Worm (Caenorhabditis elegans) whole organism, L4 larva: ENCODE data around the gene pxl-1.

Source experiments
- F10B5.3 ChIP-seq: sonication (generic microtip); optimal IDR thresholded peaks from 2 replicates; lab custom pipeline; 2016; ENCODE audit warnings: mild to moderate bottlenecking, missing genetic modification characterization, missing compliant biosample characterization
- Y48G9A.11 ChIP-seq: fragments of 200-800 bp; sonication (Bioruptor generic); IDR thresholded peaks from 2 replicates; pipeline ENCODE4 v1.3.6; 2022; ENCODE audit warnings: missing genetic modification reagents, missing genetic modification characterization, missing compliant biosample characterization
- Y5F2A.4 ChIP-seq: fragments of 200-800 bp; sonication (Bioruptor generic); optimal IDR thresholded peaks from 2 replicates; lab custom pipeline; 2018; ENCODE audit warnings: mild to moderate bottlenecking, missing genetic modification characterization, missing compliant biosample characterization
- ceh-20 ChIP-seq: fragments of 200-800 bp; sonication (Bioruptor generic); IDR thresholded peaks from 2 replicates; pipeline ENCODE4 v1.3.6; 2022; ENCODE audit warnings: missing genetic modification reagents, missing genetic modification characterization, missing compliant biosample characterization
- ceh-82 ChIP-seq: sonication (generic microtip); optimal IDR thresholded peaks from 2 replicates; lab custom pipeline; 2017; ENCODE audit warnings: missing biosample characterization, missing genetic modification characterization
- ces-1 ChIP-seq: fragments of 150-350 bp; sonication (generic microtip); optimal IDR thresholded peaks from 4 replicates; lab custom pipeline; 2014; ENCODE audit warnings: missing biosample characterization, missing genetic modification reagents, missing genetic modification characterization
- cey-2 ChIP-seq: sonication (generic microtip); optimal IDR thresholded peaks from 3 replicates; lab custom pipeline; 2017; ENCODE audit warnings: missing genetic modification characterization, mild to moderate bottlenecking, missing compliant biosample characterization, antibody characterized with exemption, borderline replicate concordance; ENCODE audit not compliant: insufficient read depth
- daf-16 ChIP-seq, 3 experiments: sonication (generic microtip); optimal IDR thresholded peaks; 2 replicates each; lab custom pipeline; 2016 to 2017; ENCODE audit warnings: missing genetic modification characterization in 3 of 3, missing genetic modification reagents in 3 of 3, mild to moderate bottlenecking in 2 of 3, missing compliant biosample characterization in 2 of 3, missing biosample characterization in 1 of 3, moderate library complexity in 1 of 3
- daf-8 ChIP-seq: fragments of 200-800 bp; sonication (Bioruptor generic); IDR thresholded peaks from 2 replicates; pipeline ENCODE4 v1.3.6; 2022; ENCODE audit warnings: missing genetic modification characterization, missing compliant biosample characterization
- dmd-6 ChIP-seq: fragments of 200-800 bp; sonication (Bioruptor generic); IDR thresholded peaks from 2 replicates; pipeline ENCODE4 v1.3.6; 2022; ENCODE audit warnings: missing genetic modification reagents, missing genetic modification characterization, missing compliant biosample characterization
- dmd-8 ChIP-seq: fragments of 200-800 bp; sonication (Bioruptor generic); IDR thresholded peaks from 2 replicates; pipeline ENCODE4 v1.3.6; 2022; ENCODE audit warnings: missing genetic modification characterization, missing compliant biosample characterization
- dmd-9 ChIP-seq: fragments of 200-800 bp; sonication (Bioruptor generic); IDR thresholded peaks from 2 replicates; pipeline ENCODE4 v1.3.6; 2022; ENCODE audit warnings: missing genetic modification reagents, missing genetic modification characterization, missing compliant biosample characterization
- duxl-1 ChIP-seq: sonication (generic microtip); optimal IDR thresholded peaks from 2 replicates; lab custom pipeline; 2016; ENCODE audit warnings: mild to moderate bottlenecking, missing genetic modification characterization, moderate library complexity, missing compliant biosample characterization; ENCODE audit not compliant: poor library complexity
- egl-27 ChIP-seq: sonication (generic microtip); optimal IDR thresholded peaks from 3 replicates; lab custom pipeline; 2017; ENCODE audit warnings: missing biosample characterization, missing genetic modification reagents, missing genetic modification characterization
- egl-43 ChIP-seq: fragments of 200-800 bp; sonication (Bioruptor generic); IDR thresholded peaks from 2 replicates; pipeline ENCODE4 v1.3.6; 2022; ENCODE audit warnings: missing genetic modification reagents, missing genetic modification characterization, missing compliant biosample characterization
- gei-8 ChIP-seq: fragments of 200-800 bp; sonication (Bioruptor generic); optimal IDR thresholded peaks from 2 replicates; lab custom pipeline; 2018; ENCODE audit warnings: mild to moderate bottlenecking, missing genetic modification characterization, missing compliant biosample characterization
- hif-1 ChIP-seq, 2 experiments: sonication (generic microtip); optimal IDR thresholded peaks; 2 replicates each; lab custom pipeline; 2016 to 2017; ENCODE audit warnings: missing compliant biosample characterization in 2 of 2, missing genetic modification characterization in 2 of 2, missing genetic modification reagents in 2 of 2, missing genotype in 2 of 2, mild to moderate bottlenecking in 1 of 2
- hlh-11 ChIP-seq: fragments of 200-800 bp; sonication (Bioruptor generic); optimal IDR thresholded peaks from 2 replicates; lab custom pipeline; 2018; ENCODE audit warnings: mild to moderate bottlenecking, missing genetic modification characterization, missing compliant biosample characterization
- hmg-1.1 ChIP-seq: fragments of 200-800 bp; sonication (Bioruptor generic); IDR thresholded peaks from 2 replicates; pipeline ENCODE4 v1.3.6; 2022; ENCODE audit warnings: missing genetic modification reagents, missing genetic modification characterization, missing compliant biosample characterization
- jun-1 ChIP-seq: fragments of 150-350 bp; optimal IDR thresholded peaks from 2 replicates; lab custom pipeline; 2014; ENCODE audit warnings: missing biosample characterization, missing genetic modification reagents, missing genetic modification characterization
- lim-7 ChIP-seq: fragments of 200-800 bp; sonication (Bioruptor generic); IDR thresholded peaks from 2 replicates; pipeline ENCODE4 v1.3.6; 2022; ENCODE audit warnings: missing genetic modification characterization, missing compliant biosample characterization
- lin-29 ChIP-seq: fragments of 200-800 bp; sonication (Bioruptor generic); IDR thresholded peaks from 2 replicates; pipeline ENCODE4 v1.3.6; 2022; ENCODE audit warnings: missing genetic modification reagents, missing genetic modification characterization, missing compliant biosample characterization
- lin-38 ChIP-seq: fragments of 200-800 bp; sonication (Bioruptor generic); IDR thresholded peaks from 2 replicates; pipeline ENCODE4 v1.3.6; 2022; ENCODE audit warnings: missing genetic modification reagents, missing genetic modification characterization, missing compliant biosample characterization
- lir-3 ChIP-seq: sonication (generic microtip); optimal IDR thresholded peaks from 2 replicates; lab custom pipeline; 2016; ENCODE audit warnings: mild to moderate bottlenecking, missing genetic modification characterization, missing compliant biosample characterization
- lsy-2 ChIP-seq, 2 experiments: fragments of 150-350 bp in 1 of 2; sonication (generic microtip) in 1 of 2; optimal IDR thresholded peaks; 2 replicates each; lab custom pipeline; 2014 to 2017; ENCODE audit warnings: missing biosample characterization in 2 of 2, missing genetic modification characterization in 2 of 2
- mdl-1 ChIP-seq, 2 experiments: fragments of 150-350 bp in 1 of 2; sonication (generic microtip) in 1 of 2; optimal IDR thresholded peaks; 2 replicates each; lab custom pipeline; 2014 to 2017; ENCODE audit warnings: missing biosample characterization in 2 of 2, missing genetic modification characterization in 2 of 2
- mep-1 ChIP-seq: fragments of 150-350 bp; sonication (generic microtip); optimal IDR thresholded peaks from 3 replicates; lab custom pipeline; 2014; ENCODE audit warnings: missing biosample characterization, missing genetic modification characterization
- mes-2 ChIP-seq: sonication (generic microtip); optimal IDR thresholded peaks from 2 replicates; lab custom pipeline; 2016; ENCODE audit warnings: missing genotype, mild to moderate bottlenecking, missing genetic modification characterization, missing compliant biosample characterization; ENCODE audit not compliant: poor library complexity, severe bottlenecking
- mxl-2 ChIP-seq: fragments of 200-800 bp; sonication (Bioruptor generic); conservative IDR thresholded peaks from 2 replicates; pipeline ENCODE4 v1.3.6; 2022; ENCODE audit warnings: missing genetic modification reagents, missing genetic modification characterization, missing compliant biosample characterization
- mxl-3 ChIP-seq: fragments of 200-800 bp; sonication (Bioruptor generic); optimal IDR thresholded peaks from 2 replicates; lab custom pipeline; 2018; ENCODE audit warnings: mild to moderate bottlenecking, missing genetic modification characterization, missing compliant biosample characterization
- nhr-11 ChIP-seq: fragments of 150-350 bp; optimal IDR thresholded peaks from 2 replicates; lab custom pipeline; 2014; ENCODE audit warnings: missing biosample characterization, missing genetic modification characterization
- nhr-111 ChIP-seq: fragments of 200-800 bp; sonication (Bioruptor generic); optimal IDR thresholded peaks from 2 replicates; lab custom pipeline; 2018; ENCODE audit warnings: mild to moderate bottlenecking, missing genetic modification characterization, missing compliant biosample characterization
- nhr-28 ChIP-seq: fragments of 150-350 bp; optimal IDR thresholded peaks from 2 replicates; lab custom pipeline; 2014; ENCODE audit warnings: missing biosample characterization, missing genetic modification characterization
- nhr-41 ChIP-seq: fragments of 200-800 bp; sonication (Bioruptor generic); IDR thresholded peaks from 2 replicates; pipeline ENCODE4 v1.3.6; 2022; ENCODE audit warnings: missing genetic modification reagents, missing genetic modification characterization, missing compliant biosample characterization
- nhr-48 ChIP-seq: sonication (generic microtip); optimal IDR thresholded peaks from 2 replicates; lab custom pipeline; 2016; ENCODE audit warnings: mild to moderate bottlenecking, missing genetic modification characterization, missing compliant biosample characterization
- nhr-6 ChIP-seq: fragments of 150-350 bp; optimal IDR thresholded peaks from 2 replicates; lab custom pipeline; 2014; ENCODE audit warnings: missing biosample characterization, missing genetic modification characterization
- pha-4 ChIP-seq, 2 experiments: fragments of 150-350 bp in 1 of 2; fragments of 200-800 bp in 1 of 2; sonication (Bioruptor generic) in 1 of 2; IDR thresholded peaks in 1 of 2; optimal IDR thresholded peaks in 1 of 2; 2 replicates each; pipeline versions ENCODE4 v1.3.6 to Lab custom; 2014 to 2022; ENCODE audit warnings: missing genetic modification characterization in 2 of 2, missing genetic modification reagents in 2 of 2, missing biosample characterization in 1 of 2, missing compliant biosample characterization in 1 of 2
- php-3 ChIP-seq: fragments of 200-800 bp; sonication (Bioruptor generic); IDR thresholded peaks from 2 replicates; pipeline ENCODE4 v1.3.6; 2022; ENCODE audit warnings: missing genetic modification reagents, missing genetic modification characterization, missing compliant biosample characterization
- pqm-1 ChIP-seq: sonication (generic microtip); optimal IDR thresholded peaks from 2 replicates; lab custom pipeline; 2017; ENCODE audit warnings: missing biosample characterization, missing genetic modification characterization
- set-16 ChIP-seq: fragments of 200-800 bp; sonication (Bioruptor generic); IDR thresholded peaks from 2 replicates; pipeline ENCODE4 v1.3.6; 2022; ENCODE audit warnings: missing genetic modification reagents, missing genetic modification characterization, missing compliant biosample characterization
- snpc-1.2 ChIP-seq: fragments of 200-800 bp; sonication (Bioruptor generic); IDR thresholded peaks from 2 replicates; pipeline ENCODE4 v1.3.6; 2022; ENCODE audit warnings: missing genetic modification reagents, missing genetic modification characterization, missing compliant biosample characterization
- snpc-4 ChIP-seq: fragments of 150-350 bp; optimal IDR thresholded peaks from 2 replicates; lab custom pipeline; 2014; ENCODE audit warnings: missing biosample characterization, missing genetic modification characterization
- spr-1 ChIP-seq: sonication (generic microtip); optimal IDR thresholded peaks from 2 replicates; lab custom pipeline; 2016; ENCODE audit warnings: mild to moderate bottlenecking, missing genetic modification characterization, missing compliant biosample characterization
- unc-39 ChIP-seq: sonication (generic microtip); optimal IDR thresholded peaks from 2 replicates; lab custom pipeline; 2017; ENCODE audit warnings: missing biosample characterization, missing genetic modification characterization
- unc-62 ChIP-seq, 3 experiments: fragments of 150-350 bp in 1 of 3; sonication (generic microtip); optimal IDR thresholded peaks in 2 of 3; peaks in 1 of 3; 1 replicate in 1 of 3; 2 replicates in 2 of 3; lab custom pipeline; 2014 to 2017; ENCODE audit warnings: missing biosample characterization in 3 of 3, missing genetic modification characterization in 3 of 3, missing genetic modification reagents in 3 of 3, missing genotype in 1 of 3
- vab-7 ChIP-seq: fragments of 200-800 bp; sonication (Bioruptor generic); IDR thresholded peaks from 2 replicates; pipeline ENCODE4 v1.3.6; 2022; ENCODE audit warnings: missing genetic modification reagents, missing genetic modification characterization, missing compliant biosample characterization
- zfp-3 ChIP-seq: fragments of 200-800 bp; sonication (Bioruptor generic); conservative IDR thresholded peaks from 2 replicates; pipeline ENCODE4 v1.3.6; 2022; ENCODE audit warnings: missing genetic modification reagents, missing genetic modification characterization, missing compliant biosample characterization
- zip-2 ChIP-seq: fragments of 150-350 bp; optimal IDR thresholded peaks from 2 replicates; lab custom pipeline; 2014; ENCODE audit warnings: missing biosample characterization, missing genetic modification characterization
- ztf-7 ChIP-seq: fragments of 150-350 bp; optimal IDR thresholded peaks from 2 replicates; lab custom pipeline; 2014; ENCODE audit warnings: missing biosample characterization, missing genetic modification characterization

The pxl-1 gene

DNA sequence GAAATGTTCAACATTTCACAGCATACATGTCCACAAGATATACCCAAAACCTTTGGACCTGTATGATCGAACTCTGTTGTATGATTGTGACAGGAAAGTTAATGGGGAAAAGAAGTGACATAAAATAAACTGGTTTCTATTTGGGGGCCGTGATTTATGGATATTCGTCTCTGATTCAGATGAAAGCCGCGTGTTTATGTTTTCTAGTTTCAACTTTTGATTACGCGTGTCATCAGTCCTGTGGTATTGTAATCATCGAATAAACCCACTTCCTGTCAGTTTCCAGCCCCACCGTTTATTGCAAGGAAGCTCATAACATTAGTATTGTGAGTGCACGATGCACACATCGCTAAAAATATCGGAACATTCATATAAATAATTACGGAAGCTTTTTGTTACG lies 26.4 kb upstream of the pxl-1 start:
- TF ChIP-seq pqm-1 (tag; lab: Kevin White, UChicago) (no peak), set-16 (no peak), hif-1 (tag; optimal IDR thresholded peaks at IDR 0.05; lab: Kevin White, UChicago) (no peak), php-3 (GFP tag; lab: Robert Waterston, UW) (0 out of 2 replicates have a peak, but pooled peaks have one; percentile 24), zfp-3 (GFP tag; lab: Robert Waterston, UW) (no peak), vab-7 (GFP tag; lab: Robert Waterston, UW) (no peak), unc-62 (GFP tag; optimal IDR thresholded peaks at IDR 0.05 in 1 of 2; lab: Kevin White, UChicago) (peak in 1 of 2 experiments; percentile 72), unc-62 (tag; optimal IDR thresholded peaks at IDR 0.05; lab: Kevin White, UChicago) (peak; percentile 42), nhr-6 (tag; lab: Kevin White, UChicago) (no peak), lir-3 (tag; lab: Kevin White, UChicago) (no peak), F10B5.3 (tag; lab: Kevin White, UChicago) (no peak), duxl-1 (tag; lab: Kevin White, UChicago) (no peak), dmd-6 (no peak), nhr-28 (tag; lab: Kevin White, UChicago) (peak; percentile 80), nhr-48 (tag; lab: Kevin White, UChicago) (peak; percentile 15), nhr-41 (no peak), hmg-1.1 (GFP tag; lab: Robert Waterston, UW) (no peak), mes-2 (tag; lab: Kevin White, UChicago) (no peak), snpc-4 (tag; lab: Kevin White, UChicago) (no peak), zip-2 (tag; lab: Kevin White, UChicago) (no peak), hlh-11 (peak; percentile 48), mdl-1 (tag; optimal IDR thresholded peaks at IDR 0.05; lab: Kevin White, UChicago) (peak in 1 of 2 experiments; percentile 59), pha-4 (GFP tag; IDR thresholded peaks at IDR 0.05; lab: Robert Waterston, UW) (no peak), pha-4 (tag; optimal IDR thresholded peaks at IDR 0.05; lab: Kevin White, UChicago) (no peak), lin-38 (no peak), lsy-2 (tag; optimal IDR thresholded peaks at IDR 0.05; lab: Kevin White, UChicago) (peak in 1 of 2 experiments; percentile 6), ztf-7 (no peak), dmd-9 (GFP tag; lab: Robert Waterston, UW) (no peak), daf-8 (GFP tag; lab: Robert Waterston, UW) (no peak), daf-16 (GFP tag; optimal IDR thresholded peaks at IDR 0.05; lab: Kevin White, UChicago) (no peak), daf-16 (tag; optimal IDR thresholded peaks at IDR 0.05; lab: Kevin White, UChicago) (no peak), lim-7 (GFP tag; lab: Robert Waterston, UW) (no peak), nhr-111 (no peak), cey-2 (tag; lab: Kevin White, UChicago) (no peak), nhr-11 (tag; lab: Kevin White, UChicago) (no peak), lin-29 (GFP tag; lab: Robert Waterston, UW) (no peak), ceh-82 (tag; lab: Kevin White, UChicago) (no peak), dmd-8 (GFP tag; lab: Robert Waterston, UW) (no peak), mxl-2 (GFP tag; lab: Robert Waterston, UW) (no peak), unc-39 (no peak), snpc-1.2 (GFP tag; lab: Robert Waterston, UW) (no peak), gei-8 (GFP tag; lab: Kevin White, UChicago) (no peak), egl-27 (tag; lab: Kevin White, UChicago) (no peak), Y48G9A.11 (no peak), Y5F2A.4 (GFP tag; lab: Kevin White, UChicago) (no peak), spr-1 (tag; lab: Kevin White, UChicago) (no peak), jun-1 (tag; lab: Kevin White, UChicago) (no peak), ces-1 (no peak), egl-43 (GFP tag; lab: Robert Waterston, UW) (no peak), mxl-3 (GFP tag; lab: Kevin White, UChicago) (peak; percentile 50), mep-1 (no peak), ceh-20 (GFP tag; lab: Robert Waterston, UW) (no peak)
